Worm (Caenorhabditis elegans): ENCODE results near the gene hrg-5.
A peak's percentile ranks its signal among the peaks of the same experiment; 100 is the strongest.

hrg-5 gene

ce11 chrIV:11008255-11008654 is 21.0 kb downstream of the hrg-5 start (continued):
- no peak for TF ChIP-seq nhr-84 (tag; optimal IDR thresholded peaks at IDR 0.05)
- no peak for TF ChIP-seq unc-30 (tag; optimal IDR thresholded peaks at IDR 0.05)

DNA sequence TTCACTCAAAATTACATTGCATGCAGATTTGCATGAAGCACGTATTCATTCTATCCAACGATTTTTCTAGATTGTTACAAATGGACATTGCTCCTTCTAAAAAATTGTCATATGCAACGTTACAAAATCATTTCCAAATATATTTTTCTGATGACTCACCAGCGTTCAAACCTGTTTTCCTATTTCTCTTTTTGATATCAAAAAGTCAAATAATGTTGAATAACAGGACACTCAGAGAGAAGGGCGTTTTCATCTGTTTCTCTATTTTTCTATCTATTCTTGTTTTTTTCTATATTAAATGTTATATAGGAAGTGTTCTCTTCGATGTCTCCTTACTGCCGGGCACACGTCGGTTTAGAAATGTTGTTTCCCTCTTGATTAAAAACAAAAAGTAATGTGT is 22.4 kb downstream of the hrg-5 start:
- TF ChIP-seq isw-1 (GFP tag; IDR thresholded peaks at IDR 0.05) = no peak
- TF ChIP-seq blmp-1 (tag; optimal IDR thresholded peaks at IDR 0.05) = peak; percentile 9
- no peak for TF ChIP-seq sox-4 (tag; optimal IDR thresholded peaks at IDR 0.05)
- TF ChIP-seq lin-14 (GFP tag; optimal IDR thresholded peaks at IDR 0.05) = peak; percentile 11
- TF ChIP-seq ztf-11 (tag; optimal IDR thresholded peaks at IDR 0.05) = no peak
- no peak for TF ChIP-seq ceh-63 (GFP tag; optimal IDR thresholded peaks at IDR 0.05)
- TF ChIP-seq fkh-8 (tag; optimal IDR thresholded peaks at IDR 0.05) = no peak
- TF ChIP-seq nhr-77 (tag; optimal IDR thresholded peaks at IDR 0.05) = no peak
- TF ChIP-seq fos-1 (tag; optimal IDR thresholded peaks at IDR 0.05) = peak; percentile 29
- no peak for TF ChIP-seq F16B12.6 (tag; optimal IDR thresholded peaks at IDR 0.05)
- no peak for TF ChIP-seq snu-23 (GFP tag; optimal IDR thresholded peaks at IDR 0.05)
- peak in 1 of 6 experiments; percentile 30 for TF ChIP-seq elt-3 (tag; optimal IDR thresholded peaks at IDR 0.05)
- TF ChIP-seq egl-27 (tag; optimal IDR thresholded peaks at IDR 0.05) = no peak
- TF ChIP-seq nhr-20 (tag; optimal IDR thresholded peaks at IDR 0.05) = no peak
- TF ChIP-seq nhr-47 (tag; optimal IDR thresholded peaks at IDR 0.05) = no peak
- TF ChIP-seq snpc-4 (tag; optimal IDR thresholded peaks at IDR 0.05) = no peak

ce11 chrIV:11006383-11006782 is 22.8 kb downstream of the hrg-5 start:
- TF ChIP-seq lsy-2 (tag; optimal IDR thresholded peaks at IDR 0.05) = peak in 1 of 2 experiments; percentile 9
- peak; percentile 63 for TF ChIP-seq skn-1 (tag; optimal IDR thresholded peaks at IDR 0.05)
- no peak for TF ChIP-seq Y116A8C.19 (tag; optimal IDR thresholded peaks at IDR 0.05; ENCODE audit: borderline replicate concordance)
- no peak for TF ChIP-seq alr-1 (tag; optimal IDR thresholded peaks at IDR 0.05; ENCODE audit: borderline replicate concordance)
- peak; percentile 76 for TF ChIP-seq fkh-8 (tag; optimal IDR thresholded peaks at IDR 0.05)
- TF ChIP-seq xbp-1 (tag; optimal IDR thresholded peaks at IDR 0.05) = no peak
- TF ChIP-seq isw-1 (GFP tag; IDR thresholded peaks at IDR 0.05) = 0 out of 2 replicates have a peak, but pooled peaks have one; percentile 3
- no peak for TF ChIP-seq mef-2 (tag; optimal IDR thresholded peaks at IDR 0.05)
- TF ChIP-seq sup-37 (GFP tag; optimal IDR thresholded peaks at IDR 0.05) = no peak
- peak; percentile 6 for TF ChIP-seq nhr-85 (tag)
- peak; percentile 44 for TF ChIP-seq lin-14 (GFP tag; optimal IDR thresholded peaks at IDR 0.05)
- peak; percentile 50 for TF ChIP-seq nhr-71 (tag; optimal IDR thresholded peaks at IDR 0.05)
- TF ChIP-seq nhr-77 (tag; optimal IDR thresholded peaks at IDR 0.05) = no peak
- TF ChIP-seq zip-4 (GFP tag; optimal IDR thresholded peaks at IDR 0.05) = peak; percentile 60

ce11 chrIV:11004273-11004672 is 25.0 kb downstream of the hrg-5 start, which contains the start of gene F13H10.1:
F13H10.1 (plus strand) TSS chrIV:11004573.
- TF ChIP-seq fos-1 (tag; optimal IDR thresholded peaks at IDR 0.05) = no peak
- no peak for TF ChIP-seq efl-1 (optimal IDR thresholded peaks at IDR 0.05)
- TF ChIP-seq efl-1 (GFP tag; optimal IDR thresholded peaks at IDR 0.05 in 1 of 2) = peak in 1 of 2 experiments; percentile 89
- no peak for TF ChIP-seq zag-1 (tag; optimal IDR thresholded peaks at IDR 0.05)

DNA sequence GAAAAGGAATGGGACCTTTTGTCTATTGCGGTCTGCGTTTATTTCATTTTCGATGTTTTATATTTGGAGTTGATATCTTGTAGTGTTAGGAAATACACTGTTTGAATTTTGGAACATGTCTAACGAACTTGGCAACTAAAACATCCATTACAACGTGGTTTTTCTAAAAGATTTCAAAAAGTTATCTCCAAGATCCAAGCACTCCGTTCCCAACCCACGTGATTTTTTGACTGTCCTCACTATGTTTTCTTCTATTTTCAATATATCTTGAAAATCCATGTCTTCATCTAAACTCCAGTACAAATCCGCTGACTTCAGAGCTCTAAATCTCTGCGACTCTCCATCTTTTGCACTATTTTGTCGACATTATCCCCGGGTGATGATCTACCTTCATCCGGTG is 27.6 kb downstream of the hrg-5 start, which contains the start of gene F13H10.9:
TSS of gene F13H10.9 (plus strand) at position 301 of the 400 bp plus-strand sequence.
- TF ChIP-seq ceh-90 (tag; optimal IDR thresholded peaks at IDR 0.05) = no peak
- no peak for TF ChIP-seq nhr-20 (tag; optimal IDR thresholded peaks at IDR 0.05)
- no peak for TF ChIP-seq lsy-2 (tag; optimal IDR thresholded peaks at IDR 0.05)
- TF ChIP-seq lin-14 (GFP tag; optimal IDR thresholded peaks at IDR 0.05) = no peak
- TF ChIP-seq ztf-11 (tag; optimal IDR thresholded peaks at IDR 0.05) = no peak
- TF ChIP-seq pag-3 (tag; optimal IDR thresholded peaks at IDR 0.05; ENCODE audit: borderline replicate concordance, insufficient read depth) = no peak
- TF ChIP-seq mef-2 (tag; optimal IDR thresholded peaks at IDR 0.05) = no peak
- TF ChIP-seq sup-37 (GFP tag; optimal IDR thresholded peaks at IDR 0.05) = no peak
- no peak for TF ChIP-seq snpc-4 (tag; optimal IDR thresholded peaks at IDR 0.05)
- no peak for TF ChIP-seq irx-1 (tag; optimal IDR thresholded peaks at IDR 0.05)
- no peak for TF ChIP-seq ces-1 (GFP tag; optimal IDR thresholded peaks at IDR 0.05)
- TF ChIP-seq ceh-88 (GFP tag; IDR thresholded peaks at IDR 0.05) = no peak
- no peak for TF ChIP-seq swsn-7 (tag; optimal IDR thresholded peaks at IDR 0.05)
- no peak for TF ChIP-seq fos-1 (tag; optimal IDR thresholded peaks at IDR 0.05)
- TF ChIP-seq ceh-82 (tag; optimal IDR thresholded peaks at IDR 0.05) = no peak
- TF ChIP-seq elt-3 (tag; optimal IDR thresholded peaks at IDR 0.05) = no peak
- TF ChIP-seq aha-1 (tag; optimal IDR thresholded peaks at IDR 0.05) = no peak
- TF ChIP-seq snu-23 (GFP tag; optimal IDR thresholded peaks at IDR 0.05) = no peak
- TF ChIP-seq nhr-237 (tag; optimal IDR thresholded peaks at IDR 0.05) = no peak
